Worm (Caenorhabditis elegans): Measurements from ENCODE around the gene gcc-2.

The gcc-2 gene

DNA sequence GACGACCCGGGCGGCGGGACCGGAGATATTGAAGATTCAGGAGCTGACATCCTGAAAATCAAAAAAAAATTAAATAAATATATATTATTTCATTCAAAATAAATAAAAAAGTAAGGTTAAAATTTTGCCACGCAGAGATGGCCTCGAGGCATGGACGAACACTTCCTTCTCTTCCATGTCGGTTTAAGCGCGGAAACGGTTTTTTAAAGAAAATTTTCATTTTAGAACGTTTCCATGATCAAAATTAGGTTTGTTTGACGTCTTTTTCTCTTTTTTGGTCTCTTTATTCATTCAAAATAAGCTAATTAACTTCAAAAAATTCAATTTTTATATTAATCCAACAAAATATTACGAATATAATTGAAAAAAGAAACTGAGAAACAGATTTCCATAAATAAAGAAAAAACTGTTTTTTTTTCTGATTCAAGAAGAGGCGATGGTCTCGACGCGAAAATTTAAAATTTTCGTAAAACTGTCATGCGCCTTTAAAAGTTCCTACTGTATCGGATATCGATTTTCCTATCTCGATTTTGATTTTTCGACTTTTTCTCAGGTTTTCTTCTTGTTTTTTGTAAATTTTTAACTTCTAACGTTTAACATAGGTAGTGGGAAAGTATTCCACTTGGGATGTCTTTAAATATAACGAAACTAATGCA is at the start of gene gcc-2:
gcc-2 (minus strand) TSS at position 51 of the 656 bp plus-strand sequence.
- TF ChIP-seq hlh-15 (tag; optimal IDR thresholded peaks at IDR 0.05): no peak
- TF ChIP-seq odd-2 (tag; optimal IDR thresholded peaks at IDR 0.05): no peak
- TF ChIP-seq unc-3 (GFP tag; conservative IDR thresholded peaks at IDR 0.05): no peak
- no peak for TF ChIP-seq unc-3 (tag; optimal IDR thresholded peaks at IDR 0.05)
- TF ChIP-seq C38D4.7 (GFP tag; optimal IDR thresholded peaks at IDR 0.05): no peak
- no peak for TF ChIP-seq ceh-14 (tag; optimal IDR thresholded peaks at IDR 0.05)
- TF ChIP-seq gmeb-2 (tag; optimal IDR thresholded peaks at IDR 0.05): no peak
- TF ChIP-seq pha-4 (tag; optimal IDR thresholded peaks at IDR 0.05): no peak
- no peak for TF ChIP-seq hlh-30 (tag; optimal IDR thresholded peaks at IDR 0.05; ENCODE audit: insufficient read depth)
- TF ChIP-seq ceh-48 (tag; optimal IDR thresholded peaks at IDR 0.05): no peak
- no peak for TF ChIP-seq mec-3 (tag; optimal IDR thresholded peaks at IDR 0.05; ENCODE audit: borderline replicate concordance)
- no peak for TF ChIP-seq ceh-19 (GFP tag; optimal IDR thresholded peaks at IDR 0.05)
- no peak for TF ChIP-seq unc-86 (tag; optimal IDR thresholded peaks at IDR 0.05)
- TF ChIP-seq sox-2 (GFP tag; IDR thresholded peaks at IDR 0.05): no peak
- TF ChIP-seq ceh-45 (GFP tag; IDR thresholded peaks at IDR 0.05): no peak
- no peak for TF ChIP-seq ceh-22 (tag; optimal IDR thresholded peaks at IDR 0.05)
- no peak for TF ChIP-seq hlh-13 (GFP tag; optimal IDR thresholded peaks at IDR 0.05)
- no peak for TF ChIP-seq syd-9 (tag; optimal IDR thresholded peaks at IDR 0.05)
- no peak for TF ChIP-seq ceh-30 (tag; optimal IDR thresholded peaks at IDR 0.05)

DNA sequence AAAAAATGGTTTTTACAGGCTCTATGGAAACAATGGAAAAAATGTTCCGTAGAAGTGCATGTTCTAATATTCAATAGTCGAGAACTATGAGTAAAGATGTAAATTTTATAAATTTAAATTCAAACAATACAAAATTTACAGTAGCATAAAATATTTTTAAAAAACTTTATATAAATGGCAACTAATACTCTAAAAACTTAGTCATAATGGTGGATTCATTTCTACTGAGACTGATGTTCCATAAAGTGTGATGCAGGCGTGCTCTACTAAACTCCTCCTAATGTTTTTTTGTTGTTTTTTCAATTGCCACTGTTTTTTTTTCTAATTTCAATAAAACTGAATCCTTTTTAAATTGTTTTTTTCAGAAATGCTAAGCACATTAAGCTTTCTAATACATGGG is 46.2 kb upstream of the gcc-2 start, which contains the start of gene gtap-2:
gtap-2 (plus strand) TSS at position 366 of the 400 bp plus-strand sequence.
- TF ChIP-seq pha-2 (tag; optimal IDR thresholded peaks at IDR 0.05) (no peak), odd-2 (tag; optimal IDR thresholded peaks at IDR 0.05) (no peak), hlh-8 (tag; optimal IDR thresholded peaks at IDR 0.05) (peak; percentile 70), ceh-14 (tag; optimal IDR thresholded peaks at IDR 0.05) (peak; percentile 5), rnt-1 (tag; optimal IDR thresholded peaks at IDR 0.05) (no peak), ceh-31 (tag; optimal IDR thresholded peaks at IDR 0.05) (peak; percentile 68), hlh-13 (GFP tag; optimal IDR thresholded peaks at IDR 0.05) (no peak), tbx-7 (tag; optimal IDR thresholded peaks at IDR 0.05) (peak; percentile 50), ceh-2 (tag; optimal IDR thresholded peaks at IDR 0.05) (peak; percentile 65), zip-5 (tag; optimal IDR thresholded peaks at IDR 0.05) (peak; percentile 73), hlh-15 (tag; optimal IDR thresholded peaks at IDR 0.05) (no peak), ztf-16 (tag; optimal IDR thresholded peaks at IDR 0.05) (no peak), pqm-1 (tag; optimal IDR thresholded peaks at IDR 0.05) (no peak), Y22D7AL.16 (tag; optimal IDR thresholded peaks at IDR 0.05) (no peak), hlh-6 (tag; optimal IDR thresholded peaks at IDR 0.05) (no peak), nhr-232 (tag; optimal IDR thresholded peaks at IDR 0.05) (no peak), ceh-24 (tag; optimal IDR thresholded peaks at IDR 0.05) (no peak), tbx-2 (tag; optimal IDR thresholded peaks at IDR 0.05) (peak; percentile 77), ets-4 (tag; optimal IDR thresholded peaks at IDR 0.05) (peak; percentile 54), fax-1 (tag; optimal IDR thresholded peaks at IDR 0.05) (peak; percentile 48), elt-2 (tag; optimal IDR thresholded peaks at IDR 0.05) (peak; percentile 45), unc-86 (tag; optimal IDR thresholded peaks at IDR 0.05) (peak; percentile 16), K02D7.2 (tag; optimal IDR thresholded peaks at IDR 0.05) (no peak)

DNA sequence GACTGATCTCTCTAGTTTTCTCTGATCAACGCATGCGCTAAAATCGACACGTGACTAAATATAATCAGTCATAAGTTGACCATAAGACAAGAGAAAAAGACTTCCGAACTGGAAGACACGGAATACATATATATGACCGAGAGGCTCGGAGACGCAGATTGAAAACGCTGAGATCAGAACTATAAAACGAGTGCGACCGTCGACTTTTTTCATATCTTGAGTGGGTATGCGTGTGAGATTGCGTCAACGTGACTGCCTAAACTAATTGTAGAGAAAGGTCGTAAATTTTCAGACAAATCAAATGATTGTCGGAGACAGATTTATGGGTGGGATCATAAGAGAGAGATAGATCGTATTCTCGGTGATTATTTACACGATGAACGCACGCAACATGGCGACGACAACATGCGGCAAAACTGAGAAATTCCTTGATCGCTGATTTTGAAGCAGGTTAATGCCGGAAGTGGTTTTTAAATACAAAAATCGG is 45.7 kb upstream of the gcc-2 start:
- no peak for TF ChIP-seq ets-4 (tag; optimal IDR thresholded peaks at IDR 0.05)
- no peak for TF ChIP-seq ahr-1 (tag; optimal IDR thresholded peaks at IDR 0.05)
- TF ChIP-seq ceh-6 (GFP tag; optimal IDR thresholded peaks at IDR 0.05): no peak
- TF ChIP-seq hlh-30 (tag; optimal IDR thresholded peaks at IDR 0.05; ENCODE audit: insufficient read depth): peak; percentile 17
- TF ChIP-seq ceh-30 (tag; optimal IDR thresholded peaks at IDR 0.05): no peak
